Fruit fly (Drosophila melanogaster) whole organism, pupa: ENCODE data around the gene CG14451.
"Not testable (repeated sequence)": the region's sequence is repeated elsewhere in the genome, so short reads cannot be mapped to it uniquely, and the experiment has no call there.

Source experiments
- CG10348 ChIP-seq: fragments of 200-800 bp; sonication (Bioruptor generic); IDR thresholded peaks from 2 replicates; pipeline ENCODE4 v1.3.6; 2022; ENCODE audit warnings: missing biosample characterization, missing genetic modification characterization
- CG13204 ChIP-seq: fragments of 200-800 bp; sonication (Bioruptor generic); optimal IDR thresholded peaks from 2 replicates; lab custom pipeline; 2018; ENCODE audit warnings: missing biosample characterization, mild to moderate bottlenecking, missing genetic modification characterization, moderate library complexity
- CG14655 ChIP-seq: fragments of 200-800 bp; sonication (Bioruptor generic); optimal IDR thresholded peaks from 3 replicates; lab custom pipeline; 2017; ENCODE audit warnings: mild to moderate bottlenecking, missing biosample characterization, missing genetic modification reagents, missing genetic modification characterization
- CG15710 ChIP-seq: fragments of 200-800 bp; sonication (Bioruptor generic); optimal IDR thresholded peaks from 2 replicates; lab custom pipeline; 2018; ENCODE audit warnings: missing biosample characterization, mild to moderate bottlenecking, missing genetic modification characterization, moderate library complexity
- CG17806 ChIP-seq: fragments of 200-800 bp; sonication (Bioruptor generic); optimal IDR thresholded peaks from 2 replicates; lab custom pipeline; 2018; ENCODE audit warnings: missing biosample characterization, mild to moderate bottlenecking, missing genetic modification characterization, moderate library complexity
- CG32121 ChIP-seq: fragments of 200-800 bp; sonication (Bioruptor generic); IDR thresholded peaks from 2 replicates; pipeline ENCODE4 v1.3.6; 2022; ENCODE audit warnings: missing biosample characterization, missing genetic modification characterization
- CG34367 ChIP-seq: fragments of 200-800 bp; sonication (Bioruptor generic); optimal IDR thresholded peaks from 2 replicates; lab custom pipeline; 2018; ENCODE audit warnings: missing biosample characterization, mild to moderate bottlenecking, missing genetic modification characterization
- CG4496 ChIP-seq: fragments of 200-800 bp; sonication (Bioruptor generic); IDR thresholded peaks from 3 replicates; pipeline ENCODE4 v1.3.6; 2022; ENCODE audit warnings: missing biosample characterization, missing genetic modification characterization
- CG8159 ChIP-seq: fragments of 200-800 bp; sonication (Bioruptor generic); optimal IDR thresholded peaks from 3 replicates; lab custom pipeline; 2018; ENCODE audit warnings: missing biosample characterization, mild to moderate bottlenecking, missing genetic modification characterization, moderate library complexity
- CG8301 ChIP-seq: fragments of 200-800 bp; sonication (Bioruptor generic); optimal IDR thresholded peaks from 2 replicates; lab custom pipeline; 2018; ENCODE audit warnings: missing biosample characterization, mild to moderate bottlenecking, missing genetic modification characterization
- CG9948 ChIP-seq: fragments of 200-800 bp; sonication (Bioruptor generic); optimal IDR thresholded peaks from 2 replicates; lab custom pipeline; 2018; ENCODE audit warnings: missing biosample characterization, mild to moderate bottlenecking, missing genetic modification characterization, moderate library complexity
- D1 ChIP-seq: fragments of 200-800 bp; sonication (Bioruptor generic); optimal IDR thresholded peaks from 2 replicates; lab custom pipeline; 2018; ENCODE audit warnings: missing biosample characterization, mild to moderate bottlenecking, missing genetic modification characterization, moderate library complexity
- EcR ChIP-seq: fragments of 200-800 bp; sonication (Bioruptor generic); optimal IDR thresholded peaks from 3 replicates; lab custom pipeline; 2019; ENCODE audit warnings: missing biosample characterization, missing genetic modification characterization, mild to moderate bottlenecking, moderate library complexity, missing genetic modification reagents
- Ets98B ChIP-seq: fragments of 200-800 bp; sonication (Bioruptor generic); IDR thresholded peaks from 2 replicates; pipeline ENCODE4 v1.3.6; 2022; ENCODE audit warnings: missing biosample characterization, missing genetic modification characterization
- Pif1A ChIP-seq: fragments of 200-800 bp; sonication (Bioruptor generic); optimal IDR thresholded peaks from 3 replicates; lab custom pipeline; 2016; ENCODE audit warnings: missing biosample characterization, missing genetic modification characterization
- Pif1B ChIP-seq: fragments of 200-800 bp; sonication (Bioruptor generic); optimal IDR thresholded peaks from 3 replicates; lab custom pipeline; 2016; ENCODE audit warnings: missing biosample characterization, missing genetic modification characterization
- Snoo ChIP-seq: fragments of 200-800 bp; sonication (Bioruptor generic); optimal IDR thresholded peaks from 3 replicates; lab custom pipeline; 2017; ENCODE audit warnings: missing biosample characterization, mild to moderate bottlenecking, missing genetic modification characterization, inconsistent platforms
- fd96Ca ChIP-seq: fragments of 200-800 bp; sonication (Bioruptor generic); IDR thresholded peaks from 3 replicates; pipeline ENCODE4 v1.3.6; 2022; ENCODE audit warnings: missing biosample characterization, missing genetic modification characterization
- gl ChIP-seq: fragments of 200-800 bp; sonication (Bioruptor generic); optimal IDR thresholded peaks from 2 replicates; lab custom pipeline; 2018; ENCODE audit warnings: missing biosample characterization, mild to moderate bottlenecking, missing genetic modification characterization
- rn ChIP-seq: fragments of 200-800 bp; sonication (Bioruptor generic); IDR thresholded peaks from 2 replicates; pipeline ENCODE4 v1.3.6; 2022; ENCODE audit warnings: missing biosample characterization, missing genetic modification characterization

Gene CG14451

dm6 chr3L:22699133-22699532 lies 22.8 kb downstream of the CG14451 start, which contains the start of gene CG45116:
TSS of gene CG45116 (plus strand) at chr3L:22699433.
- TF ChIP-seq CG10348 (no peak), Ets98B (GFP tag; lab: Robert Waterston, UW) (no peak), CG17806 (tag; lab: Kevin White, UChicago) (no peak), fd96Ca (GFP tag; lab: Robert Waterston, UW) (no peak), Snoo (no peak), CG9948 (no peak), EcR (GFP tag; lab: Kevin White, UChicago) (no peak), D1 (tag; lab: Kevin White, UChicago) (no peak), CG14655 (GFP tag; lab: Kevin White, UChicago) (no peak), CG8159 (tag; lab: Kevin White, UChicago) (no peak), Pif1A (GFP tag; lab: Kevin White, UChicago) (no peak), CG32121 (no peak), rn (GFP tag; lab: Robert Waterston, UW) (no peak), Pif1B (GFP tag; lab: Kevin White, UChicago) (no peak)

- not testable (repeated sequence) for TF ChIP-seq rn (GFP tag; lab: Robert Waterston, UW); CG8159 (tag; lab: Kevin White, UChicago); CG13204 (GFP tag; lab: Kevin White, UChicago)
Observed at dm6 chr3L:22696930-22697329, 25.0 kb downstream of the CG14451 start, which contains the start of gene CG32453. TSS of gene CG32453 (plus strand) at chr3L:22697230.

dm6 chr3L:22695653-22696052 lies 26.2 kb downstream of the CG14451 start, which contains the start of gene CG14452:
TSS of gene CG14452 (plus strand) at chr3L:22695953.
- TF ChIP-seq D1 (tag; lab: Kevin White, UChicago) (no peak), CG4496 (no peak), CG15710 (no peak), rn (GFP tag; lab: Robert Waterston, UW) (no peak), CG8301 (tag; lab: Kevin White, UChicago) (no peak), Pif1A (GFP tag; lab: Kevin White, UChicago) (no peak), CG14655 (GFP tag; lab: Kevin White, UChicago) (no peak), fd96Ca (GFP tag; lab: Robert Waterston, UW) (no peak)

- no peak for TF ChIP-seq CG14655 (GFP tag; lab: Kevin White, UChicago)
- TF ChIP-seq CG15710: no peak
- no peak for TF ChIP-seq rn (GFP tag; lab: Robert Waterston, UW)
- TF ChIP-seq CG8159 (tag; lab: Kevin White, UChicago): no peak
- no peak for TF ChIP-seq CG4496
- TF ChIP-seq CG13204 (GFP tag; lab: Kevin White, UChicago): no peak
- TF ChIP-seq CG34367: no peak
- TF ChIP-seq Pif1B (GFP tag; lab: Kevin White, UChicago): no peak
- no peak for TF ChIP-seq D1 (tag; lab: Kevin White, UChicago)
Observed at dm6 chr3L:22693712-22694111, 28.2 kb downstream of the CG14451 start, which contains the start of the genes CG12546 and CG14453. TSS of gene CG12546 (minus strand) at chr3L:22693812. TSS of gene CG14453 (plus strand) at chr3L:22694083.

dm6 chr3L:22692428-22692827 lies 29.5 kb downstream of the CG14451 start, which contains the start of gene CG14454:
TSS of gene CG14454 (minus strand) at chr3L:22692528.
- TF ChIP-seq CG17806 (tag; lab: Kevin White, UChicago); CG9948; D1 (tag; lab: Kevin White, UChicago): not testable (repeated sequence)

dm6 chr3L:22686987-22687386 lies 34.9 kb downstream of the CG14451 start, which contains the start of the genes CG14455 and CG14456:
TSS of gene CG14455 (minus strand) at chr3L:22687087.
TSS of gene CG14456 (plus strand) at chr3L:22687222.
- TF ChIP-seq CG17806 (tag; lab: Kevin White, UChicago) (no peak), EcR (GFP tag; lab: Kevin White, UChicago) (no peak)
- TF ChIP-seq, all 21 proteins: peak for 0

- TF ChIP-seq CG15710 (no peak), CG8301 (tag; lab: Kevin White, UChicago) (no peak), CG10348 (no peak), Pif1B (GFP tag; lab: Kevin White, UChicago) (no peak), Ets98B (GFP tag; lab: Robert Waterston, UW) (no peak)
- TF ChIP-seq, all 21 proteins: peak for 0
Observed at dm6 chr3L:22680932-22681331, 41.0 kb downstream of the CG14451 start.

dm6 chr3L:22671699-22672276 lies 50.1 kb downstream of the CG14451 start:
- no peak for TF ChIP-seq EcR (GFP tag; lab: Kevin White, UChicago)
- no peak for TF ChIP-seq CG32121
- TF ChIP-seq gl (tag; lab: Kevin White, UChicago): no peak
- TF ChIP-seq CG9948: no peak
- no peak for TF ChIP-seq CG34367
- no peak for TF ChIP-seq CG10348
